Worm (Caenorhabditis elegans) whole organism, L4 larva: ENCODE results near the gene srr-2.

ENCODE experiments used
- F10B5.3 ChIP-seq: sonication (generic microtip); optimal IDR thresholded peaks from 2 replicates; lab custom pipeline; 2016; ENCODE audit warnings: mild to moderate bottlenecking, missing genetic modification characterization, missing compliant biosample characterization
- F37D6.2 ChIP-seq: sonication (generic microtip); optimal IDR thresholded peaks from 2 replicates; lab custom pipeline; 2016; ENCODE audit warnings: mild to moderate bottlenecking, missing genetic modification characterization, missing compliant biosample characterization
- T20F7.1 ChIP-seq: fragments of 200-800 bp; sonication (Bioruptor generic); optimal IDR thresholded peaks from 2 replicates; lab custom pipeline; 2018; ENCODE audit warnings: mild to moderate bottlenecking, missing genetic modification characterization, missing compliant biosample characterization
- Y48G9A.11 ChIP-seq: fragments of 200-800 bp; sonication (Bioruptor generic); IDR thresholded peaks from 2 replicates; pipeline ENCODE4 v1.3.6; 2022; ENCODE audit warnings: missing genetic modification reagents, missing genetic modification characterization, missing compliant biosample characterization
- ZK337.2 ChIP-seq: fragments of 200-800 bp; sonication (Bioruptor generic); IDR thresholded peaks from 2 replicates; pipeline ENCODE4 v1.3.6; 2022; ENCODE audit warnings: missing genetic modification reagents, missing genetic modification characterization, missing compliant biosample characterization
- ZK546.5 ChIP-seq, 2 experiments: sonication (generic microtip); optimal IDR thresholded peaks; 2 replicates each; lab custom pipeline; 2017; ENCODE audit warnings: missing biosample characterization in 2 of 2, missing genetic modification characterization in 2 of 2
- aly-2 ChIP-seq: sonication (generic microtip); optimal IDR thresholded peaks from 2 replicates; lab custom pipeline; 2018; ENCODE audit warnings: missing biosample characterization, missing genetic modification characterization
- ama-1 ChIP-seq: fragments of 150-350 bp; optimal IDR thresholded peaks from 2 replicates; lab custom pipeline; 2014; ENCODE audit warnings: inconsistent platforms, mixed read lengths
- ceh-20 ChIP-seq: fragments of 200-800 bp; sonication (Bioruptor generic); IDR thresholded peaks from 2 replicates; pipeline ENCODE4 v1.3.6; 2022; ENCODE audit warnings: missing genetic modification reagents, missing genetic modification characterization, missing compliant biosample characterization
- ceh-28 ChIP-seq: fragments of 150-350 bp; optimal IDR thresholded peaks from 2 replicates; lab custom pipeline; 2014; ENCODE audit warnings: missing biosample characterization, missing genetic modification reagents, missing genetic modification characterization
- ceh-82 ChIP-seq: sonication (generic microtip); optimal IDR thresholded peaks from 2 replicates; lab custom pipeline; 2017; ENCODE audit warnings: missing biosample characterization, missing genetic modification characterization
- ctbp-1 ChIP-seq: fragments of 200-800 bp; sonication (Bioruptor generic); IDR thresholded peaks from 2 replicates; pipeline ENCODE4 v1.3.6; 2022; ENCODE audit warnings: missing genetic modification reagents, missing genetic modification characterization, missing compliant biosample characterization
- dpl-1 ChIP-seq: fragments of 150-350 bp; optimal IDR thresholded peaks from 2 replicates; lab custom pipeline; 2014; ENCODE audit warnings: missing biosample characterization, missing genetic modification reagents, missing genetic modification characterization
- gei-8 ChIP-seq: fragments of 200-800 bp; sonication (Bioruptor generic); optimal IDR thresholded peaks from 2 replicates; lab custom pipeline; 2018; ENCODE audit warnings: mild to moderate bottlenecking, missing genetic modification characterization, missing compliant biosample characterization
- hlh-11 ChIP-seq: fragments of 200-800 bp; sonication (Bioruptor generic); optimal IDR thresholded peaks from 2 replicates; lab custom pipeline; 2018; ENCODE audit warnings: mild to moderate bottlenecking, missing genetic modification characterization, missing compliant biosample characterization
- hlh-30 ChIP-seq: sonication (generic microtip); optimal IDR thresholded peaks from 2 replicates; lab custom pipeline; 2017; ENCODE audit warnings: antibody characterized with exemption, mild to moderate bottlenecking, missing genetic modification characterization, missing compliant biosample characterization; ENCODE audit not compliant: insufficient read depth
- hmg-1.1 ChIP-seq: fragments of 200-800 bp; sonication (Bioruptor generic); IDR thresholded peaks from 2 replicates; pipeline ENCODE4 v1.3.6; 2022; ENCODE audit warnings: missing genetic modification reagents, missing genetic modification characterization, missing compliant biosample characterization
- jun-1 ChIP-seq: fragments of 150-350 bp; optimal IDR thresholded peaks from 2 replicates; lab custom pipeline; 2014; ENCODE audit warnings: missing biosample characterization, missing genetic modification reagents, missing genetic modification characterization
- lim-7 ChIP-seq: fragments of 200-800 bp; sonication (Bioruptor generic); IDR thresholded peaks from 2 replicates; pipeline ENCODE4 v1.3.6; 2022; ENCODE audit warnings: missing genetic modification characterization, missing compliant biosample characterization
- lin-13 ChIP-seq: fragments of 150-350 bp; optimal IDR thresholded peaks from 2 replicates; lab custom pipeline; 2014; ENCODE audit warnings: missing biosample characterization, missing genetic modification reagents, missing genetic modification characterization
- lin-15B ChIP-seq: fragments of 150-350 bp; sonication (generic microtip); optimal IDR thresholded peaks from 3 replicates; lab custom pipeline; 2014; ENCODE audit warnings: missing biosample characterization, missing genetic modification characterization
- lin-29 ChIP-seq: fragments of 200-800 bp; sonication (Bioruptor generic); IDR thresholded peaks from 2 replicates; pipeline ENCODE4 v1.3.6; 2022; ENCODE audit warnings: missing genetic modification reagents, missing genetic modification characterization, missing compliant biosample characterization
- madf-5 ChIP-seq, 2 experiments: fragments of 200-800 bp; sonication (Bioruptor generic); IDR thresholded peaks; 2 replicates each; pipeline ENCODE4 v1.3.6; 2022; ENCODE audit warnings: missing compliant biosample characterization in 2 of 2, missing genetic modification characterization in 2 of 2
- mdl-1 ChIP-seq, 2 experiments: fragments of 150-350 bp in 1 of 2; sonication (generic microtip) in 1 of 2; optimal IDR thresholded peaks; 2 replicates each; lab custom pipeline; 2014 to 2017; ENCODE audit warnings: missing biosample characterization in 2 of 2, missing genetic modification characterization in 2 of 2
- mep-1 ChIP-seq: fragments of 150-350 bp; sonication (generic microtip); optimal IDR thresholded peaks from 3 replicates; lab custom pipeline; 2014; ENCODE audit warnings: missing biosample characterization, missing genetic modification characterization
- mes-2 ChIP-seq: sonication (generic microtip); optimal IDR thresholded peaks from 2 replicates; lab custom pipeline; 2016; ENCODE audit warnings: missing genotype, mild to moderate bottlenecking, missing genetic modification characterization, missing compliant biosample characterization; ENCODE audit not compliant: poor library complexity, severe bottlenecking
- mxl-3 ChIP-seq: fragments of 200-800 bp; sonication (Bioruptor generic); optimal IDR thresholded peaks from 2 replicates; lab custom pipeline; 2018; ENCODE audit warnings: mild to moderate bottlenecking, missing genetic modification characterization, missing compliant biosample characterization
- nhr-10 ChIP-seq: fragments of 150-350 bp; optimal IDR thresholded peaks from 2 replicates; lab custom pipeline; 2014; ENCODE audit warnings: missing biosample characterization, missing genetic modification characterization
- nhr-11 ChIP-seq: fragments of 150-350 bp; optimal IDR thresholded peaks from 2 replicates; lab custom pipeline; 2014; ENCODE audit warnings: missing biosample characterization, missing genetic modification characterization
- nhr-237 ChIP-seq: sonication (generic microtip); optimal IDR thresholded peaks from 2 replicates; lab custom pipeline; 2017; ENCODE audit warnings: missing biosample characterization, missing genetic modification characterization
- nhr-28 ChIP-seq: fragments of 150-350 bp; optimal IDR thresholded peaks from 2 replicates; lab custom pipeline; 2014; ENCODE audit warnings: missing biosample characterization, missing genetic modification characterization
- nhr-41 ChIP-seq: fragments of 200-800 bp; sonication (Bioruptor generic); IDR thresholded peaks from 2 replicates; pipeline ENCODE4 v1.3.6; 2022; ENCODE audit warnings: missing genetic modification reagents, missing genetic modification characterization, missing compliant biosample characterization
- nhr-76 ChIP-seq: fragments of 150-350 bp; optimal IDR thresholded peaks from 2 replicates; lab custom pipeline; 2014; ENCODE audit warnings: missing biosample characterization, missing genetic modification characterization
- php-3 ChIP-seq: fragments of 200-800 bp; sonication (Bioruptor generic); IDR thresholded peaks from 2 replicates; pipeline ENCODE4 v1.3.6; 2022; ENCODE audit warnings: missing genetic modification reagents, missing genetic modification characterization, missing compliant biosample characterization
- pqm-1 ChIP-seq: sonication (generic microtip); optimal IDR thresholded peaks from 2 replicates; lab custom pipeline; 2017; ENCODE audit warnings: missing biosample characterization, missing genetic modification characterization
- rbr-2 ChIP-seq: sonication (generic microtip); optimal IDR thresholded peaks from 2 replicates; lab custom pipeline; 2016; ENCODE audit warnings: missing genotype, missing genetic modification characterization, missing compliant biosample characterization
- set-16 ChIP-seq: fragments of 200-800 bp; sonication (Bioruptor generic); IDR thresholded peaks from 2 replicates; pipeline ENCODE4 v1.3.6; 2022; ENCODE audit warnings: missing genetic modification reagents, missing genetic modification characterization, missing compliant biosample characterization
- skn-1 ChIP-seq: fragments of 150-350 bp; optimal IDR thresholded peaks from 2 replicates; lab custom pipeline; 2014; ENCODE audit warnings: missing biosample characterization, missing genetic modification characterization
- snpc-1.2 ChIP-seq: fragments of 200-800 bp; sonication (Bioruptor generic); IDR thresholded peaks from 2 replicates; pipeline ENCODE4 v1.3.6; 2022; ENCODE audit warnings: missing genetic modification reagents, missing genetic modification characterization, missing compliant biosample characterization
- spr-1 ChIP-seq: sonication (generic microtip); optimal IDR thresholded peaks from 2 replicates; lab custom pipeline; 2016; ENCODE audit warnings: mild to moderate bottlenecking, missing genetic modification characterization, missing compliant biosample characterization
- spr-3 ChIP-seq: fragments of 200-800 bp; sonication (Bioruptor generic); optimal IDR thresholded peaks from 2 replicates; lab custom pipeline; 2018; ENCODE audit warnings: mild to moderate bottlenecking, missing genetic modification characterization, missing compliant biosample characterization
- unc-39 ChIP-seq: sonication (generic microtip); optimal IDR thresholded peaks from 2 replicates; lab custom pipeline; 2017; ENCODE audit warnings: missing biosample characterization, missing genetic modification characterization
- zag-1 ChIP-seq: fragments of 150-350 bp; optimal IDR thresholded peaks from 2 replicates; lab custom pipeline; 2014; ENCODE audit warnings: missing biosample characterization, missing genetic modification characterization
- zfp-3 ChIP-seq: fragments of 200-800 bp; sonication (Bioruptor generic); conservative IDR thresholded peaks from 2 replicates; pipeline ENCODE4 v1.3.6; 2022; ENCODE audit warnings: missing genetic modification reagents, missing genetic modification characterization, missing compliant biosample characterization
- zip-11 ChIP-seq: fragments of 200-800 bp; sonication (Bioruptor generic); IDR thresholded peaks from 2 replicates; pipeline ENCODE4 v1.3.6; 2022; ENCODE audit warnings: missing genetic modification characterization, missing compliant biosample characterization
- zip-2 ChIP-seq: fragments of 150-350 bp; optimal IDR thresholded peaks from 2 replicates; lab custom pipeline; 2014; ENCODE audit warnings: missing biosample characterization, missing genetic modification characterization
- ztf-7 ChIP-seq: fragments of 150-350 bp; optimal IDR thresholded peaks from 2 replicates; lab custom pipeline; 2014; ENCODE audit warnings: missing biosample characterization, missing genetic modification characterization

The srr-2 gene

ce11 chrV:19203299-19203698 lies 13.7 kb downstream of the srr-2 start, which contains the start of gene Y39B6A.1 (continued):
- TF ChIP-seq nhr-28 = peak; percentile 62
- no peak for TF ChIP-seq lim-7 (GFP tag; lab: Robert Waterston, UW)
- no peak for TF ChIP-seq lin-13 (GFP tag; lab: Kevin White, UChicago)
- TF ChIP-seq madf-5 (GFP tag; IDR thresholded peaks at IDR 0.05; lab: Robert Waterston, UW) = no peak
- no peak for TF ChIP-seq zfp-3
- TF ChIP-seq mep-1 = peak; percentile 15
- TF ChIP-seq rbr-2 = no peak
- no peak for TF ChIP-seq Y48G9A.11 (GFP tag; lab: Robert Waterston, UW)
- TF ChIP-seq lin-15B (tag; lab: Kevin White, UChicago) = no peak
- TF ChIP-seq set-16 (GFP tag; lab: Robert Waterston, UW) = no peak
- TF ChIP-seq spr-3 (GFP tag; lab: Kevin White, UChicago) = no peak
- no peak for TF ChIP-seq nhr-237 (tag; lab: Kevin White, UChicago)

DNA sequence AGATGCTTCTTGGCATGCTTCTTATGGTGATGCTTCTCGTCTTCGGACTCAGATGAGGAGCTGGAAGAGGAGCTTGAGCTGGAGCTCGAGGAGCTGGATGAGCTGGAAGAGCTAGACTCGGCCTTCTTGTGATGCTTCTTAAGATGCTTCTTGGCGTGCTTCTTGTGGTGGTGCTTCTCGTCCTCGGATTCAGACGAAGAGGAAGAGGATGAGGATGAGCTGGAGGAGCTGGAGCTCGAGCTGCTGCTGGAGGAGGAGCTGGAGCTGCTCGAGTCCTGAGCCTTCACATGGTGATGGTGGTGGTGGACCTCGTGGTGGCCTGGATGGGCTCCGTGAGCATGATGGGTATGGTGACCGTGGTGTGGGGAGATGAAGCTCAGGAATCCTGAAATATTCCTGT lies 14.2 kb downstream of the srr-2 start:
- 0 out of 2 replicates have a peak, but pooled peaks have one; percentile 11 for TF ChIP-seq php-3 (GFP tag; lab: Robert Waterston, UW)
- TF ChIP-seq snpc-1.2 (GFP tag; lab: Robert Waterston, UW) = no peak
- no peak for TF ChIP-seq zag-1 (tag; lab: Kevin White, UChicago)
- no peak for TF ChIP-seq ceh-82 (tag; lab: Kevin White, UChicago)
- no peak for TF ChIP-seq zip-2
- no peak for TF ChIP-seq lin-29 (GFP tag; lab: Robert Waterston, UW)
- TF ChIP-seq nhr-10 (tag; lab: Kevin White, UChicago) = no peak
- TF ChIP-seq lin-13 (GFP tag; lab: Kevin White, UChicago) = no peak
- no peak for TF ChIP-seq F37D6.2 (tag; lab: Kevin White, UChicago)
- peak; percentile 89 for TF ChIP-seq set-16 (GFP tag; lab: Robert Waterston, UW)
- TF ChIP-seq T20F7.1 (GFP tag; lab: Kevin White, UChicago) = no peak
- no peak for TF ChIP-seq mdl-1 (tag; optimal IDR thresholded peaks at IDR 0.05; lab: Kevin White, UChicago)
- no peak for TF ChIP-seq nhr-76 (tag; lab: Kevin White, UChicago)
- TF ChIP-seq ZK337.2 (GFP tag; lab: Robert Waterston, UW) = no peak
- TF ChIP-seq spr-1 = no peak

DNA sequence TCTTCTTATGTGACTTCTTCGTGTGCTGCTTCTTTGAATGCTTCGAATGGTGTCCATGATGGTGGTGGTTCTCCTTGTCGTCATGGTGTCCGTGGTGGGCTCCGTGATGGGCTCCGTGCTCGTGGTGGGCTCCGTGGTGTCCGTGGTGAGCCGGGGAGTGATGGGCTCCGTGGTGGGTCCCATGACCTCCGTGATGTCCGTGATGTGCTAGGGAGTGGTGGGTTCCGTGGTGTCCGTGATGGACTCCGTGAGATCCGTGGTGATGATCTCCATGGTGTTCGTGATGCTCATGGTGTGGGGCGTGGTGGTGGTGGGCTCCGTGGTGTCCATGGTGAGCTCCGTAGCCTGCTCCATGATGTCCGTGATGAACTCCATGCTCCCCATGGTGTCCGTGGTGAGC lies 15.8 kb downstream of the srr-2 start:
- no peak for TF ChIP-seq ceh-20 (GFP tag; lab: Robert Waterston, UW)
- TF ChIP-seq set-16 (GFP tag; lab: Robert Waterston, UW) = peak; percentile 79
- no peak for TF ChIP-seq spr-1
- no peak for TF ChIP-seq nhr-28
- no peak for TF ChIP-seq nhr-76 (tag; lab: Kevin White, UChicago)
- no peak for TF ChIP-seq hlh-11
- no peak for TF ChIP-seq jun-1

DNA sequence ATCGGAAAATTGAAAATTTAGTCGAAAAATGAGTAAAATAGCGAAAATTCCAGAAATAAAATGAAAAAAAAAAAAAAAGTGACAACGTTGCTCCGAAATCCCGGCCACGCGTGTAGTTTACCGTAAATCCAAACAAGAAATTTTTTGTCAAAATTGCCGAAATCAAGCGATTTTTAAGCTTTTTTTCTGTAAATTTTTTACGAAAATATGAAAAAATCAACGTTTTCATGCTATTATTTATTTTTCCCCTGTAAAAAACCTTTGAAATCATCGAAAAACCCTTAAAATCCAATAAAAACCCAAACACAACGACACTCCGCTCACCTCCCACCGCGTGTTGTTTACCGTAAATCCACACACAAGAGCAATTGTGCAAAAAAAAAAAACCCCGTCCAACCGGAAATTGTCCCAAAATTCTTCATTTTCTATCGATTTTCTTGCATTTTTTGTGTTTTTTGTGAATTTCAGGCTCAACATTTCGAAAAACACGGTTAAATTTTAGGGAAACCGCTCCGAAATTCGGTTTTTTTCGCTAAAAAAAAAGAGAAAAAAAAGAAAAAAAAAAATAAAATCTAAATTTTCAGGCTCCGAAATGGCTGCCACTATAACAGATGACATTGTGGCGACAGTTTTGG lies 26.9 kb downstream of the srr-2 start, which contains the start of the genes Y39B6A.3 and pph-5:
Y39B6A.3 (minus strand) TSS at position 51 of the 635 bp plus-strand sequence.
pph-5 (plus strand) TSS at position 585 of the 635 bp plus-strand sequence.
- TF ChIP-seq nhr-41 (no peak), mxl-3 (GFP tag; lab: Kevin White, UChicago) (no peak), ama-1 (no peak), ztf-7 (no peak), hlh-30 (no peak), ctbp-1 (GFP tag; lab: Robert Waterston, UW) (no peak), nhr-11 (tag; lab: Kevin White, UChicago) (peak; percentile 14), ZK546.5 (tag; optimal IDR thresholded peaks at IDR 0.05; lab: Kevin White, UChicago) (no peak), F10B5.3 (tag; lab: Kevin White, UChicago) (no peak), ceh-28 (no peak), mep-1 (peak; percentile 48), skn-1 (tag; lab: Kevin White, UChicago) (no peak), zag-1 (tag; lab: Kevin White, UChicago) (no peak), pqm-1 (tag; lab: Kevin White, UChicago) (no peak), nhr-237 (tag; lab: Kevin White, UChicago) (no peak), gei-8 (GFP tag; lab: Kevin White, UChicago) (no peak), unc-39 (tag; lab: Kevin White, UChicago) (no peak), hmg-1.1 (GFP tag; lab: Robert Waterston, UW) (0 out of 2 replicates have a peak, but pooled peaks have one; percentile 26), T20F7.1 (GFP tag; lab: Kevin White, UChicago) (peak; percentile 100), dpl-1 (GFP tag; lab: Kevin White, UChicago) (peak; percentile 37), aly-2 (tag; lab: Kevin White, UChicago) (no peak), zfp-3 (no peak), zip-11 (GFP tag; lab: Robert Waterston, UW) (no peak), mes-2 (tag; lab: Kevin White, UChicago) (peak; percentile 48)
